Fruit fly (Drosophila melanogaster) whole organism, adult: ENCODE data around the gene Vha36-3.

Source experiments
- CG11617 ChIP-seq: fragments of 200-800 bp; sonication (Bioruptor generic); optimal IDR thresholded peaks from 2 replicates; lab custom pipeline; 2017; ENCODE audit warnings: mild to moderate bottlenecking, missing biosample characterization, missing genetic modification reagents, missing genetic modification characterization
- CG12768 ChIP-seq: fragments of 200-800 bp; sonication (Bioruptor generic); optimal IDR thresholded peaks from 2 replicates; lab custom pipeline; 2017; ENCODE audit warnings: missing biosample characterization, missing genetic modification characterization, mild to moderate bottlenecking, moderate library complexity, missing genetic modification reagents
- CG14711 ChIP-seq: fragments of 200-800 bp; sonication (Bioruptor generic); optimal IDR thresholded peaks from 2 replicates; lab custom pipeline; 2018; ENCODE audit warnings: missing biosample characterization, mild to moderate bottlenecking, missing genetic modification characterization, moderate library complexity
- CG1620 ChIP-seq: fragments of 200-800 bp; sonication (Bioruptor generic); optimal IDR thresholded peaks from 2 replicates; lab custom pipeline; 2016; ENCODE audit warnings: missing biosample characterization, missing genetic modification characterization
- CG33017 ChIP-seq: fragments of 200-800 bp; sonication (Bioruptor generic); optimal IDR thresholded peaks from 2 replicates; lab custom pipeline; 2018; ENCODE audit warnings: missing biosample characterization, mild to moderate bottlenecking, missing genetic modification characterization, moderate library complexity
- CG5204 ChIP-seq: fragments of 200-800 bp; sonication (Bioruptor generic); optimal IDR thresholded peaks from 2 replicates; lab custom pipeline; 2016; ENCODE audit warnings: missing biosample characterization, missing genetic modification characterization
- CG7045 ChIP-seq: fragments of 200-800 bp; sonication (Bioruptor generic); optimal IDR thresholded peaks from 2 replicates; lab custom pipeline; 2017; ENCODE audit warnings: missing biosample characterization, mild to moderate bottlenecking, missing genetic modification characterization
- CG7101 ChIP-seq: fragments of 200-800 bp; sonication (Bioruptor generic); optimal IDR thresholded peaks from 2 replicates; lab custom pipeline; 2018; ENCODE audit warnings: missing biosample characterization, mild to moderate bottlenecking, missing genetic modification characterization, moderate library complexity
- Clk ChIP-seq: fragments of 200-800 bp; sonication (Bioruptor generic); optimal IDR thresholded peaks from 2 replicates; lab custom pipeline; 2017; ENCODE audit warnings: missing biosample characterization, missing genetic modification characterization
- Crg-1 ChIP-seq: fragments of 200-800 bp; sonication (Bioruptor generic); optimal IDR thresholded peaks from 2 replicates; lab custom pipeline; 2016; ENCODE audit warnings: missing biosample characterization, missing genetic modification characterization
- Hr96 ChIP-seq: fragments of 200-800 bp; sonication (Bioruptor generic); optimal IDR thresholded peaks from 2 replicates; lab custom pipeline; 2016; ENCODE audit warnings: missing biosample characterization, missing genetic modification characterization
- Mnt ChIP-seq: fragments of 200-800 bp; sonication (Bioruptor generic); optimal IDR thresholded peaks from 2 replicates; lab custom pipeline; 2016; ENCODE audit warnings: missing biosample characterization, mild to moderate bottlenecking, missing genetic modification characterization
- bab1 ChIP-seq: fragments of 200-800 bp; sonication (Bioruptor generic); optimal IDR thresholded peaks from 3 replicates; lab custom pipeline; 2019; ENCODE audit warnings: missing biosample characterization, mild to moderate bottlenecking, missing genetic modification characterization, moderate library complexity
- cic ChIP-seq: fragments of 200-800 bp; sonication (Bioruptor generic); optimal IDR thresholded peaks from 2 replicates; lab custom pipeline; 2017; ENCODE audit warnings: missing biosample characterization, mild to moderate bottlenecking, missing genetic modification characterization, moderate library complexity
- cnc ChIP-seq, 2 experiments: fragments of >200 bp; optimal IDR thresholded peaks; 2 replicates each; lab custom pipeline; 2017
- kay ChIP-seq: fragments of 200-800 bp; sonication (Bioruptor generic); peaks from one replicate; lab custom pipeline; 2016; ENCODE audit warnings: missing biosample characterization, missing genetic modification characterization, borderline replicate concordance
- ovo ChIP-seq: fragments of 200-800 bp; sonication (Bioruptor generic); optimal IDR thresholded peaks from 2 replicates; lab custom pipeline; 2016; ENCODE audit warnings: missing biosample characterization, missing genetic modification characterization
- pad ChIP-seq: fragments of 200-800 bp; sonication (Bioruptor generic); optimal IDR thresholded peaks from 3 replicates; lab custom pipeline; 2017; ENCODE audit warnings: missing biosample characterization, missing genetic modification characterization, mild to moderate bottlenecking, moderate library complexity, missing genetic modification reagents
- toe ChIP-seq: fragments of 200-800 bp; sonication (Bioruptor generic); optimal IDR thresholded peaks from 2 replicates; lab custom pipeline; 2016; ENCODE audit warnings: missing biosample characterization, missing genetic modification characterization

Gene Vha36-3

DNA sequence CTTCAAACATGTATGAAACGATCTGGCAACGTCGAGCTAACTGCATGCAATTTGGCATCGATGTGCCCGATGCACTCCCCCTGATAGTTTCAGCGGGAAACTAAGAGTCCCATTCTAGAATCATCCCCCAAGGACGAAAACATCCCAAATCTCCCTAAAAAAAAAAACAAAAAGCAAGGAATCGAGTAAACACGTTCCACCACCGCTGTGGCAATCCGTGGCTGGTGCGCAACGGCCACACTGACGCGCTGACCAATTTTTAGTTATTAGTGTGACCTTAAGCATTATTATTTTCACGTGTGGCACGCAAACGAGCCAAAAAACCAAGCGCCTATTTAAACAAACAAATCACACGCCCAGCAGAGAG lies 5.3 kb upstream of the Vha36-3 start, which contains the start of gene wds:
wds (plus strand) TSS at position 265 of the 367 bp plus-strand sequence.
- no peak for TF ChIP-seq CG1620 (GFP tag; lab: Kevin White, UChicago)
- TF ChIP-seq Mnt (GFP tag; lab: Kevin White, UChicago): peak; percentile 90
- TF ChIP-seq CG5204 (GFP tag; lab: Kevin White, UChicago): no peak

DNA sequence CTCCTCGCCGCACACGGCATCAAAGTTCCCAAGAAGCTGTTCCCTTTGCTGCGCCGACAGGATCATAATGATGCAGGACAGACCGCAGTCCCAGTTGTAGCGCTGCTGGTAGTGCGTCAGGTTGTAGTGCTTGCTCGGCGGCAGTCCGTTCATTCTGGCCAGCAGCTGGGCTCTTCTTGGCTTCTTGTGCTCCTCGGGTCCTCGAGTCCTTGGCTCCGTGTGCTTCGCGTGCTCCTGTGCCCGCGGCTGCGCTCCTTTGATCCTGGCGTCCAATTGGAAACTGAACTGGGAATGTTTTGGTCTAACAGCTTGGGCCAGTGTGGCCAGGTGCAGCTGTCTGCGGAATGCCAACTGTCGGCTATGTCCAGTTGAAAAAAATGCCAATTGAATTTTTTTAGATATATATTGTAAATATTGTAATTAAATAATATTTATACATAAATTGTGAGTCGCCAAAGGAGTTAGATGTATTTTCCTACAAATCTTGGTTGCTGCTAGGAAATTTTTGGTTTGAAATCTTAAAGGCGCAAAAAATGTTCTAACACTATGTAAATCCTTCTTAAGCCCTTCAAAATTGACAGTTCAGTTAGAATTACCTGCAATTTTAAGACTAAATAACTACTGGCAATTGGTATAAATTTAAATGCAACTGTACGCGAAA lies 4.8 kb upstream of the Vha36-3 start, which contains the start of gene CG13760:
CG13760 (minus strand) TSS at position 645 of the 661 bp plus-strand sequence.
- TF ChIP-seq ovo (GFP tag; lab: Kevin White, UChicago) (no peak), toe (peak; percentile 13)

DNA sequence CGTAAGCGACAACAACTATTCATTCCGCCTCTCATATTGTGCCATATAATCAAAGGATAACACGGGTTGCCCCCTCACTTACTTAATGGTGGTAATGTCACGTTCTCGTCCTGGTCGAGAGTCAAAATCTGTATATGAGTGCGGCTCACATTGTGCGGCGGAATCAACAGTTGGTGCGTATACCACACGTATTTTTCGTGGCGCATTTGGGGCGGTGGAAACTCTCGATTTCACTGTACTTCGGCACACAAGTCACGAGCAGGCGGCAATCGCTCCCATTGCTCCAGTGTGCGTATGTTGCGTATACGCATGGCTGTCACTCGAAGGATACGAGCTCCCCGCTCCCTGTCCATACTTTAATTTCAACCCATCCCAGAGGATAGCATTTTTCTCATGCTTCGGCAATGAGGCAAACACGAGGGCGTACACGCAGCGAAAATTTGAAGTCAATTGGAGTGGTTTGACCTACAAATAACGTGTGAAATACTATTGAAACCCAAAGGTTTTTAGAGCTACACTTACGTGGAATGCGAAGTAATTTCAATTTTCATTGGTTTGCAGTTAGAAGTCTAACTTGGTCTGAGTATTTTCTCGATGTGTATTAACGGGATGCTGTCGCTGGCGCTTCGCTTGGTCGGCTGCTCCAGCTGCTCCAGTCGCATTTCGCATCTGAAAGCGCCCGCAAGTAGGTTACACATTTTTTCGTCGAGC lies 1.6 kb upstream of the Vha36-3 start:
- peak; percentile 33 for TF ChIP-seq toe
- no peak for TF ChIP-seq Clk (GFP tag; lab: Kevin White, UChicago)
- TF ChIP-seq Crg-1 (GFP tag; lab: Kevin White, UChicago): no peak
- peak; percentile 37 for TF ChIP-seq CG5204 (GFP tag; lab: Kevin White, UChicago)

DNA sequence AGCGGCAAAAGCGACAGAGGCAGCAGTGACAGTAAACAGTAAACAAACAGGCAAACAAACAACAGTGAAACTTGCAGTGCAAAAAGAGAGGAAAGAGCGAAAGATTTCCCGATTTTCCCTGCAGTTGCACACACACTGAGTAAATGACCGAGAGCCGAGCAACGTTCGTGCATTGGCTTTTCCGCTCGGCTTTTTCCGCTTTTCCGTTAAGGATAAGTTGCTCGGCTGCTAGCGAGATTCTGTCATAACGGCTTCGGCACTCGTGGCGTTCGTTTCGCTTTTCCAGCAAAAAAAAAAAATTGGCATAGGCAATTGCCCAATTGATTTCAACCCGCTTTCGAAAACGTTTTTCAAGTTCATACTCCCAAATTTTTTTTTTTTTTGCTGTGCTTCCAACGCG lies 26.5 kb downstream of the Vha36-3 start:
- TF ChIP-seq kay (GFP tag; lab: Kevin White, UChicago): no peak
- TF ChIP-seq Hr96 (GFP tag; lab: Kevin White, UChicago): no peak
- no peak for TF ChIP-seq CG7045
- no peak for TF ChIP-seq CG12768
- TF ChIP-seq CG5204 (GFP tag; lab: Kevin White, UChicago): no peak
- no peak for TF ChIP-seq bab1
- TF ChIP-seq Clk (GFP tag; lab: Kevin White, UChicago): no peak
- no peak for TF ChIP-seq pad (GFP tag; lab: Kevin White, UChicago)
- no peak for TF ChIP-seq CG33017 (tag; lab: Kevin White, UChicago)
- no peak for TF ChIP-seq ovo (GFP tag; lab: Kevin White, UChicago)
- TF ChIP-seq Crg-1 (GFP tag; lab: Kevin White, UChicago): no peak

DNA sequence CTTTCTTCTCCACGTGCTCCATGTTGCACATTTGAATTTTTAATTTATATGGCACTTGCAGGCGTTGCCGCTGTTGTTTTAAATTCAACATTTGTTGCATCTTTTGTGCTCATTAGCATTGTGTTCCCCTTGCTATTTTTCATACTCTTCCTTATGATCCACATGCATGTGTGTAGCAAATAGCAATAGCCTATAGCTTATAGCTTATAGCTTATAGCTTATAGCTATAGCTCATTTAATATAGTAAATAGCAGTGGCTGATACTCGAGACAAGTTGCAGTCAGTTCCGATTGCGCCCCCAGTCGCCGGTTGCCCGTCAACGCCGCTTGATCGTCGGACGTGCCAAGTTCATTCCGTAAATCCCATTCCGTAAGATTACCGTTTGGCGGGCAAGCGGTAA lies 28.5 kb downstream of the Vha36-3 start, which contains the start of gene Pdfr:
Pdfr (plus strand) TSS at position 301 of the 400 bp plus-strand sequence.
- TF ChIP-seq cnc (optimal IDR thresholded peaks at IDR 0.05; lab: Kevin White, UChicago): no peak
- TF ChIP-seq pad (GFP tag; lab: Kevin White, UChicago): peak; percentile 73
- no peak for TF ChIP-seq CG5204 (GFP tag; lab: Kevin White, UChicago)
- TF ChIP-seq cic (GFP tag; lab: Kevin White, UChicago): peak; percentile 8
- TF ChIP-seq bab1: no peak
- no peak for TF ChIP-seq Crg-1 (GFP tag; lab: Kevin White, UChicago)
- no peak for TF ChIP-seq CG7045
- TF ChIP-seq CG14711 (tag; lab: Kevin White, UChicago): no peak
- TF ChIP-seq CG11617 (GFP tag; lab: Kevin White, UChicago): no peak

DNA sequence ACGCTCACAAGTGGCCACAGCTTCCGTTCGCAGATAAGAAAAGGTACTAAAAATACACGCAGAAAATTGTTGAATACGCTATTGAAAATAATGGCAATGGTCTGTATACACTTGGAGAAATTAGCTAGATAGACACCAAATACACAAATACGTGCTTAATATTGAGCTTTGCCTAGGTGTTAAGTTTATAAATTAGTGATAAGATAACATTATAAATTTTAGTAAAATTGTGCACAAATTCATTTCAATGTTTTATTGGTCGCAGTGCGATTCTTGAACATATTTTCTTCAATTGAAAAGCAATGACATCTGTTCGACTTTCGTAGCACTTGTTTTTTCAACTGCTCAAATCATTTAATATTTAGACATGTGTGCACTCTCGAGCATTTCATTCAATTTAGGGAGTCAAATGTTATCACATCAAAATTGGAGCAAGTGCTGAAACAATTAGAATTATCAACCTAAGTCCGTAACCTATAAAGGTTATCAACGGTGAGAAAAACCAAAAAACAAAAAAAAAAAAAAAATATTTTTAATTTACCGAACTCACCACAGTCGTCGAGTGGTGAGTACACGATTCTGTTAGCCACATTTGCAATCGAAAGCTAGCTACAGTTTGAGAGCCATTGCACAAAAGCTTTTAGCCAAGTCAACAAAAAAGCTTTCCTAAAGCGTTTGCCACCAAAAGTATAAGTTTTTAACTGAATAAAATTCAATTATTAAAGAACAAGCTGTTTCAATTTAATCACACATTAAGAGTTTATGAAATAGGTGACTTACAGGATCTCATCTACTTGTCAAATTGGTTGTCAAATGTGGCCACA lies 33.5 kb downstream of the Vha36-3 start:
- TF ChIP-seq kay (GFP tag; lab: Kevin White, UChicago) (peak; percentile 19), cic (GFP tag; lab: Kevin White, UChicago) (no peak)

DNA sequence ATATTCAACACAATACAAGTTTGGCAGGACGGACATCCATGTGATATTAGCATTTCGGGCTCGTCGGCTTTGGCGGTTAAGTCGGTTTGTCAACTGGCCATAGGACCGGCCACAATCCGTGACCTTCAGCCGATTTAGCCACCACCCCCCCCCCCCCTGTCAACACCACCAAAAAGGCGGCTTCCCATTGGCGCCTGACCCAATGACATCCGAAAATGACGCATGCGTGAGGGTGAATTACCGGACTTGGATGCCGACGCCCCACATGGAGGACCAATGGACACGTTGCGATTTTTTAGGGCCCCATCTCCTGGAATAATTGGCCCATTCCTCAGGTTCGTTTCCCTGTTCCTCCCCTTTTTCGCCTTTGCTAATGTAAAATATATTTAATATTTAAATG lies 34.1 kb downstream of the Vha36-3 start:
- TF ChIP-seq kay (GFP tag; lab: Kevin White, UChicago) (no peak), pad (GFP tag; lab: Kevin White, UChicago) (no peak), CG33017 (tag; lab: Kevin White, UChicago) (no peak), ovo (GFP tag; lab: Kevin White, UChicago) (no peak), Mnt (GFP tag; lab: Kevin White, UChicago) (no peak), bab1 (no peak), CG11617 (GFP tag; lab: Kevin White, UChicago) (no peak), CG14711 (tag; lab: Kevin White, UChicago) (no peak), Hr96 (GFP tag; lab: Kevin White, UChicago) (no peak), toe (no peak), Crg-1 (GFP tag; lab: Kevin White, UChicago) (no peak), cnc (optimal IDR thresholded peaks at IDR 0.05; lab: Kevin White, UChicago) (no peak), CG7101 (no peak), CG5204 (GFP tag; lab: Kevin White, UChicago) (no peak), cic (GFP tag; lab: Kevin White, UChicago) (no peak), CG12768 (no peak)
